Fruit fly (Drosophila melanogaster) whole organism, embryonic: Measurements from ENCODE around the gene CG2533.
A peak's percentile ranks its signal among the peaks of the same experiment; 100 is the strongest.

Experiments
- Abd-B ChIP-seq: fragments of 200-800 bp; sonication (Bioruptor generic); optimal IDR thresholded peaks from 2 replicates; lab custom pipeline; 2018; ENCODE audit warnings: missing biosample characterization, mild to moderate bottlenecking, missing genetic modification characterization, moderate library complexity
- Atf6 ChIP-seq: fragments of 200-800 bp; sonication (Bioruptor generic); IDR thresholded peaks from 2 replicates; pipeline ENCODE4 v1.3.6; 2022; ENCODE audit warnings: missing biosample characterization, missing genetic modification characterization
- CG10274 ChIP-seq: fragments of 200-800 bp; sonication (Bioruptor generic); optimal IDR thresholded peaks from 3 replicates; lab custom pipeline; 2017; ENCODE audit warnings: missing biosample characterization, mild to moderate bottlenecking, missing genetic modification characterization
- CG11456 ChIP-seq: fragments of 200-800 bp; sonication (Bioruptor generic); IDR thresholded peaks from 3 replicates; pipeline ENCODE4 v1.3.6; 2022; ENCODE audit warnings: missing biosample characterization, missing genetic modification characterization
- CG11560 ChIP-seq: fragments of 200-800 bp; sonication (Bioruptor generic); IDR thresholded peaks from 3 replicates; pipeline ENCODE4 v1.3.6; 2022; ENCODE audit warnings: missing biosample characterization, missing genetic modification characterization
- CG12104 ChIP-seq: fragments of 200-800 bp; sonication (Bioruptor generic); optimal IDR thresholded peaks from 3 replicates; lab custom pipeline; 2016; ENCODE audit warnings: missing biosample characterization, missing genetic modification characterization
- CG12744 ChIP-seq: fragments of 200-800 bp; sonication (Bioruptor generic); optimal IDR thresholded peaks from 2 replicates; lab custom pipeline; 2016; ENCODE audit warnings: missing biosample characterization, missing genetic modification characterization
- CG13775 ChIP-seq: fragments of 200-800 bp; sonication (Bioruptor generic); optimal IDR thresholded peaks from 3 replicates; lab custom pipeline; 2017; ENCODE audit warnings: missing biosample characterization, mild to moderate bottlenecking, missing genetic modification characterization
- CG14860 ChIP-seq: fragments of 200-800 bp; sonication (Bioruptor generic); IDR thresholded peaks from 3 replicates; pipeline ENCODE4 v1.3.6; 2022; ENCODE audit warnings: missing biosample characterization, missing genetic modification characterization; ENCODE audit not compliant: partially characterized antibody
- CG1529 ChIP-seq: fragments of 200-800 bp; sonication (Bioruptor generic); optimal IDR thresholded peaks from 3 replicates; lab custom pipeline; 2018; ENCODE audit warnings: missing biosample characterization, missing genetic modification characterization
- CG16779 ChIP-seq: fragments of 200-800 bp; sonication (Bioruptor generic); IDR thresholded peaks from 2 replicates; pipeline ENCODE4 v1.3.6; 2022; ENCODE audit warnings: missing biosample characterization, missing genetic modification characterization
- CG18476 ChIP-seq: fragments of 200-800 bp; sonication (Bioruptor generic); optimal IDR thresholded peaks from 2 replicates; lab custom pipeline; 2016; ENCODE audit warnings: missing biosample characterization, mild to moderate bottlenecking, missing genetic modification characterization
- CG2678 ChIP-seq: fragments of 200-800 bp; sonication (Bioruptor generic); optimal IDR thresholded peaks from 3 replicates; lab custom pipeline; 2019; ENCODE audit warnings: missing biosample characterization, mild to moderate bottlenecking, missing genetic modification characterization, moderate library complexity
- CG3726 ChIP-seq: fragments of 200-800 bp; sonication (Bioruptor generic); IDR thresholded peaks from 3 replicates; pipeline ENCODE4, ENCODE4 v1.3.6; 2022; ENCODE audit warnings: missing biosample characterization, missing genetic modification characterization
- CG4404 ChIP-seq: fragments of 200-800 bp; sonication (Bioruptor generic); IDR thresholded peaks from 2 replicates; pipeline ENCODE4 v1.3.6; 2022; ENCODE audit warnings: missing biosample characterization, missing genetic modification characterization
- CG6175 ChIP-seq: fragments of 200-800 bp; sonication (Bioruptor generic); IDR thresholded peaks from 3 replicates; pipeline ENCODE4 v1.3.6; 2022; ENCODE audit warnings: missing biosample characterization, missing genetic modification characterization
- CG6254 ChIP-seq: fragments of 200-800 bp; sonication (Bioruptor generic); optimal IDR thresholded peaks from 3 replicates; lab custom pipeline; 2017; ENCODE audit warnings: mild to moderate bottlenecking, missing biosample characterization, missing genetic modification reagents, missing genetic modification characterization
- CG6654 ChIP-seq: fragments of 200-800 bp; sonication (Bioruptor generic); optimal IDR thresholded peaks from 2 replicates; lab custom pipeline; 2017; ENCODE audit warnings: missing biosample characterization, mild to moderate bottlenecking, missing genetic modification characterization
- CG7786 ChIP-seq: fragments of 200-800 bp; sonication (Bioruptor generic); optimal IDR thresholded peaks from 2 replicates; lab custom pipeline; 2016; ENCODE audit warnings: missing biosample characterization, missing genetic modification characterization
- CG7839 ChIP-seq: fragments of 200-800 bp; sonication (Bioruptor generic); optimal IDR thresholded peaks from 3 replicates; lab custom pipeline; 2018; ENCODE audit warnings: missing biosample characterization, mild to moderate bottlenecking, missing genetic modification characterization, moderate library complexity
- CG7928 ChIP-seq: fragments of 200-800 bp; sonication (Bioruptor generic); optimal IDR thresholded peaks from 2 replicates; lab custom pipeline; 2017; ENCODE audit warnings: missing biosample characterization, mild to moderate bottlenecking, missing genetic modification characterization
- CG8944 ChIP-seq: fragments of 200-800 bp; sonication (Bioruptor generic); optimal IDR thresholded peaks from 3 replicates; lab custom pipeline; 2016; ENCODE audit warnings: missing biosample characterization, missing genetic modification characterization
- CG9437 ChIP-seq: fragments of 200-800 bp; sonication (Bioruptor generic); optimal IDR thresholded peaks from 2 replicates; lab custom pipeline; 2018; ENCODE audit warnings: missing biosample characterization, mild to moderate bottlenecking, missing genetic modification characterization
- D19A ChIP-seq: fragments of 200-800 bp; optimal IDR thresholded peaks from 3 replicates; lab custom pipeline; 2019; ENCODE audit warnings: missing biosample characterization, mild to moderate bottlenecking, missing genetic modification characterization, moderate library complexity
- Dip2 ChIP-seq: fragments of 200-800 bp; sonication (Bioruptor generic); IDR thresholded peaks from 2 replicates; pipeline ENCODE4 v1.3.6; 2022; ENCODE audit warnings: missing biosample characterization, missing genetic modification characterization
- Dll ChIP-seq: fragments of 200-800 bp; sonication (Bioruptor generic); IDR thresholded peaks from 4 replicates; pipeline ENCODE4 v1.3.6; 2022; ENCODE audit warnings: missing biosample characterization, missing genetic modification characterization; ENCODE audit not compliant: partially characterized antibody
- Doc3 ChIP-seq: fragments of 200-800 bp; sonication (Bioruptor generic); IDR thresholded peaks from 3 replicates; pipeline ENCODE4 v1.3.6; 2022; ENCODE audit warnings: missing biosample characterization, missing genetic modification characterization; ENCODE audit not compliant: partially characterized antibody
- E2f1 ChIP-seq: fragments of 200-800 bp; sonication (Bioruptor generic); IDR thresholded peaks from 2 replicates; pipeline ENCODE4 v1.3.6; 2022; ENCODE audit warnings: missing biosample characterization, missing genetic modification characterization
- Elba2 ChIP-seq: fragments of 200-800 bp; sonication (Bioruptor generic); optimal IDR thresholded peaks from 3 replicates; lab custom pipeline; 2016; ENCODE audit warnings: missing biosample characterization, missing genetic modification characterization
- HLH3B ChIP-seq: fragments of 200-800 bp; sonication (Bioruptor generic); IDR thresholded peaks from 2 replicates; pipeline ENCODE4 v1.3.6; 2022; ENCODE audit warnings: missing biosample characterization, missing genetic modification characterization
- Kr ChIP-seq: fragments of 200-800 bp; sonication (Bioruptor generic); optimal IDR thresholded peaks from 2 replicates; lab custom pipeline; 2017; ENCODE audit warnings: missing biosample characterization, mild to moderate bottlenecking, missing genetic modification characterization
- MBD-R2 ChIP-seq: fragments of 200-800 bp; sonication (Bioruptor generic); IDR thresholded peaks from 2 replicates; pipeline ENCODE4 v1.3.6; 2022; ENCODE audit warnings: missing biosample characterization, missing genetic modification characterization
- Rfx ChIP-seq: fragments of 200-800 bp; sonication (Bioruptor generic); IDR thresholded peaks from 2 replicates; pipeline ENCODE4 v1.3.6; 2022; ENCODE audit warnings: missing biosample characterization, missing genetic modification characterization
- Sox100B ChIP-seq: fragments of 200-800 bp; sonication (Bioruptor generic); optimal IDR thresholded peaks from 3 replicates; lab custom pipeline; 2018; ENCODE audit warnings: missing biosample characterization, mild to moderate bottlenecking, missing genetic modification characterization
- Spps ChIP-seq: fragments of 200-800 bp; sonication (Bioruptor generic); optimal IDR thresholded peaks from 2 replicates; lab custom pipeline; 2018; ENCODE audit warnings: missing biosample characterization, mild to moderate bottlenecking, missing genetic modification characterization
- Tbp ChIP-seq: fragments of >200 bp; optimal IDR thresholded peaks from 2 replicates; lab custom pipeline; 2018; ENCODE audit warnings: missing biosample characterization, missing genetic modification characterization
- Trl ChIP-seq, 3 experiments: fragments of >200 bp in 2 of 3; fragments of 200-800 bp in 1 of 3; sonication (Bioruptor generic) in 1 of 3; optimal IDR thresholded peaks; 2 replicates in 1 of 3; 3 replicates in 2 of 3; lab custom pipeline; 2016 to 2017; ENCODE audit warnings: missing biosample characterization in 1 of 3, missing genetic modification characterization in 1 of 3
- ase ChIP-seq: fragments of 200-800 bp; sonication (Bioruptor generic); IDR thresholded peaks from 3 replicates; pipeline ENCODE4 v1.3.6; 2022; ENCODE audit warnings: missing biosample characterization, missing genetic modification characterization
- az2 ChIP-seq: fragments of 200-800 bp; sonication (Bioruptor generic); optimal IDR thresholded peaks from 3 replicates; lab custom pipeline; 2016; ENCODE audit warnings: missing biosample characterization, missing genetic modification characterization
- bbx ChIP-seq: fragments of 200-800 bp; sonication (Bioruptor generic); IDR thresholded peaks from 2 replicates; pipeline ENCODE4 v1.3.6; 2022; ENCODE audit warnings: missing biosample characterization, missing genetic modification characterization; ENCODE audit not compliant: partially characterized antibody
- br ChIP-seq: fragments of >200 bp; optimal IDR thresholded peaks from 2 replicates; lab custom pipeline; 2017
- dmrt99B ChIP-seq: fragments of 200-800 bp; sonication (Bioruptor generic); optimal IDR thresholded peaks from 2 replicates; lab custom pipeline; 2018; ENCODE audit warnings: missing biosample characterization, mild to moderate bottlenecking, missing genetic modification characterization, moderate library complexity
- dpn ChIP-seq, 2 experiments: fragments of 200-800 bp; sonication (Bioruptor generic); optimal IDR thresholded peaks; 3 replicates each; lab custom pipeline; 2016; ENCODE audit warnings: missing biosample characterization in 2 of 2, missing genetic modification characterization in 2 of 2
- eyg ChIP-seq: fragments of 200-800 bp; sonication (Bioruptor generic); optimal IDR thresholded peaks from 3 replicates; lab custom pipeline; 2016; ENCODE audit warnings: missing biosample characterization, missing genetic modification characterization
- fd102C ChIP-seq: fragments of 200-800 bp; sonication (Bioruptor generic); optimal IDR thresholded peaks from 2 replicates; lab custom pipeline; 2018; ENCODE audit warnings: missing biosample characterization, mild to moderate bottlenecking, missing genetic modification characterization, moderate library complexity
- gt ChIP-seq: fragments of 200-800 bp; sonication (Bioruptor generic); IDR thresholded peaks from 2 replicates; pipeline ENCODE4 v1.3.6; 2022; ENCODE audit warnings: missing biosample characterization, missing genetic modification characterization
- mld ChIP-seq: fragments of 200-800 bp; sonication (Bioruptor generic); IDR thresholded peaks from 3 replicates; pipeline ENCODE4 v1.3.6; 2022; ENCODE audit warnings: missing biosample characterization, missing genetic modification characterization; ENCODE audit not compliant: partially characterized antibody
- otp ChIP-seq: fragments of 200-800 bp; sonication (Bioruptor generic); IDR thresholded peaks from 3 replicates; pipeline ENCODE4, ENCODE4 v1.3.6; 2022; ENCODE audit warnings: missing biosample characterization, missing genetic modification characterization
- ranshi ChIP-seq: fragments of 200-800 bp; sonication (Bioruptor generic); IDR thresholded peaks from 2 replicates; pipeline ENCODE4 v1.3.6; 2022; ENCODE audit warnings: missing biosample characterization, missing genetic modification characterization
- sd ChIP-seq: fragments of 200-800 bp; sonication (Bioruptor generic); optimal IDR thresholded peaks from 3 replicates; lab custom pipeline; 2018; ENCODE audit warnings: missing biosample characterization, mild to moderate bottlenecking, missing genetic modification characterization, moderate library complexity
- slbo ChIP-seq: fragments of 200-800 bp; sonication (Bioruptor generic); IDR thresholded peaks from 2 replicates; pipeline ENCODE4 v1.3.6; 2022; ENCODE audit warnings: missing biosample characterization, missing genetic modification characterization
- tap ChIP-seq: fragments of 200-800 bp; optimal IDR thresholded peaks from 3 replicates; lab custom pipeline; 2019; ENCODE audit warnings: missing biosample characterization, mild to moderate bottlenecking, missing genetic modification characterization, moderate library complexity

Gene CG2533

dm6 chrX:11652991-11653390 is 49.0 kb upstream of the CG2533 start (continued):
- peak; percentile 11 to 44 for TF ChIP-seq dpn (GFP tag; optimal IDR thresholded peaks at IDR 0.05; lab: Kevin White, UChicago)
- TF ChIP-seq Elba2 (GFP tag; lab: Kevin White, UChicago), result no peak
- TF ChIP-seq otp (GFP tag; lab: Robert Waterston, UW), result no peak
- no peak for TF ChIP-seq Tbp (GFP tag; lab: Kevin White, UChicago)
- no peak for TF ChIP-seq bbx (GFP tag; lab: Robert Waterston, UW)
- TF ChIP-seq HLH3B (GFP tag; lab: Robert Waterston, UW), result peak; percentile 47
- peak; percentile 44 for TF ChIP-seq slbo
- no peak for TF ChIP-seq MBD-R2 (GFP tag; lab: Robert Waterston, UW)
- no peak for TF ChIP-seq Trl (optimal IDR thresholded peaks at IDR 0.05; lab: Kevin White, UChicago)
- TF ChIP-seq Trl (GFP tag; optimal IDR thresholded peaks at IDR 0.05; lab: Kevin White, UChicago), result peak; percentile 19
- TF ChIP-seq ranshi (GFP tag; lab: Robert Waterston, UW), result peak; percentile 20; the same call in 1 of the 2 replicates
- peak; percentile 7 for TF ChIP-seq CG6654 (GFP tag; lab: Kevin White, UChicago)
- no peak for TF ChIP-seq CG3726
- TF ChIP-seq dmrt99B (tag; lab: Kevin White, UChicago), result peak; percentile 49
- TF ChIP-seq eyg, result no peak
- TF ChIP-seq CG12104 (GFP tag; lab: Kevin White, UChicago), result no peak
- TF ChIP-seq CG7786, result no peak
- no peak for TF ChIP-seq CG14860
- no peak for TF ChIP-seq CG1529 (GFP tag; lab: Kevin White, UChicago)
- no peak for TF ChIP-seq Spps (tag; lab: Kevin White, UChicago)
- TF ChIP-seq CG6254 (GFP tag; lab: Kevin White, UChicago), result no peak
- no peak for TF ChIP-seq ase (GFP tag; lab: Robert Waterston, UW)
- no peak for TF ChIP-seq Dll (GFP tag; lab: Robert Waterston, UW)
- no peak for TF ChIP-seq Sox100B (GFP tag; lab: Kevin White, UChicago)
- TF ChIP-seq E2f1 (GFP tag; lab: Robert Waterston, UW), result peak; percentile 37; the same call in 1 of the 2 replicates
- no peak for TF ChIP-seq CG13775 (GFP tag; lab: Kevin White, UChicago)
- TF ChIP-seq fd102C, result no peak
- no peak for TF ChIP-seq D19A (tag; lab: Kevin White, UChicago)
- TF ChIP-seq Doc3 (GFP tag; lab: Robert Waterston, UW), result no peak
- peak; percentile 33 for TF ChIP-seq CG2678 (tag; lab: Kevin White, UChicago)
- no peak for TF ChIP-seq CG18476
- no peak for TF ChIP-seq mld (GFP tag; lab: Robert Waterston, UW)
- no peak for TF ChIP-seq CG8944
- no peak for TF ChIP-seq Rfx
- TF ChIP-seq az2 (GFP tag; lab: Kevin White, UChicago), result no peak
- TF ChIP-seq Abd-B (GFP tag; lab: Kevin White, UChicago), result no peak
- TF ChIP-seq CG12744, result no peak
- TF ChIP-seq CG7928 (GFP tag; lab: Kevin White, UChicago), result no peak
- TF ChIP-seq gt (GFP tag; lab: Robert Waterston, UW), result no peak
- TF ChIP-seq CG7839 (tag; lab: Kevin White, UChicago), result peak; percentile 29
- TF ChIP-seq sd (tag; lab: Kevin White, UChicago), result no peak
- no peak for TF ChIP-seq Dip2
- no peak for TF ChIP-seq CG4404
- no peak for TF ChIP-seq CG16779
- no peak for TF ChIP-seq CG6175
- TF ChIP-seq tap, result no peak
- no peak for TF ChIP-seq CG9437 (GFP tag; lab: Kevin White, UChicago)
- no peak for TF ChIP-seq CG11560
- TF ChIP-seq CG10274 (GFP tag; lab: Kevin White, UChicago), result no peak
- TF ChIP-seq Atf6 (GFP tag; lab: Robert Waterston, UW), result no peak
- TF ChIP-seq Kr, result no peak
- no peak for TF ChIP-seq br
- TF ChIP-seq CG11456 (GFP tag; lab: Robert Waterston, UW), result no peak
